Worm (Caenorhabditis elegans) whole organism, late embryonic: ENCODE data around the gene flp-9.

Experiments used
- F13H6.1 ChIP-seq: sonication (generic microtip); optimal IDR thresholded peaks from 2 replicates; lab custom pipeline; 2016; ENCODE audit warnings: missing genetic modification characterization, missing compliant biosample characterization
- K02D7.2 ChIP-seq: sonication (generic microtip); optimal IDR thresholded peaks from 2 replicates; lab custom pipeline; 2017; ENCODE audit warnings: mild to moderate bottlenecking, missing genetic modification characterization, missing compliant biosample characterization
- ama-1 ChIP-seq: fragments of 150-350 bp; optimal IDR thresholded peaks from 2 replicates; lab custom pipeline; 2014
- ceh-14 ChIP-seq: sonication (generic microtip); optimal IDR thresholded peaks from 2 replicates; lab custom pipeline; 2016; ENCODE audit warnings: missing genotype, missing genetic modification characterization, missing compliant biosample characterization
- ceh-30 ChIP-seq: fragments of 150-350 bp; optimal IDR thresholded peaks from 2 replicates; lab custom pipeline; 2014; ENCODE audit warnings: missing biosample characterization, missing genetic modification characterization
- ceh-34 ChIP-seq: sonication (generic microtip); optimal IDR thresholded peaks from 2 replicates; lab custom pipeline; 2016; ENCODE audit warnings: mild to moderate bottlenecking, missing genetic modification characterization, missing compliant biosample characterization
- fkh-10 ChIP-seq: fragments of 150-350 bp; optimal IDR thresholded peaks from 2 replicates; lab custom pipeline; 2014; ENCODE audit warnings: missing biosample characterization, missing genetic modification reagents, missing genetic modification characterization
- pag-3 ChIP-seq: sonication (generic microtip); optimal IDR thresholded peaks from 2 replicates; lab custom pipeline; 2016; ENCODE audit warnings: missing compliant biosample characterization, missing genetic modification characterization, borderline replicate concordance
- pax-1 ChIP-seq: fragments of 150-350 bp; optimal IDR thresholded peaks from 2 replicates; lab custom pipeline; 2014; ENCODE audit warnings: missing biosample characterization, missing genetic modification characterization
- rnt-1 ChIP-seq: sonication (generic microtip); optimal IDR thresholded peaks from 2 replicates; lab custom pipeline; 2016; ENCODE audit warnings: missing genetic modification characterization, missing compliant biosample characterization
- sox-2 ChIP-seq: fragments of 200-800 bp; sonication (Bioruptor generic); IDR thresholded peaks from 2 replicates; pipeline ENCODE4 v1.3.6; 2022; ENCODE audit warnings: missing genetic modification reagents, missing genetic modification characterization, missing compliant biosample characterization
- tbx-2 ChIP-seq: sonication (generic microtip); optimal IDR thresholded peaks from 2 replicates; lab custom pipeline; 2016; ENCODE audit warnings: missing genetic modification characterization, missing compliant biosample characterization

DNA sequence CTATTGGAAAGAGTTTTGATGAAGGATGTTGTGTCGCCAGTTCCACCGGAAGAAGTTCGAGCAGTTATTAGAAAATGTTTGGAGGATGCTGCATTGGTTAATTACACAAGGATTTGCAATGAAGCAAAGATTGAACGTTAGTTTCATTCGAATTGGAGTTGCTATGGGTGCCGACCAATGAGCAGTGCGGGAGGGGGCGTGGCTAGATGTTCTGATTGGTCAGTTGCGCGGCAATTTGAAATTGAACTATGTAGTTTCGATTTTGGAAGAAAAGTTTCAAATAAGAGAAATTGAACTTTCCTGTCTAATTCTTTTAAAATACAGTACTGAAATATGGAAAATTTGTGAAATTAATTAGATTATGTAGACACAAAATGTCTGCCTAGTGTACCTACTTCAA, 25.8 kb upstream of the flp-9 start:
- TF ChIP-seq rnt-1 (tag; lab: Kevin White, UChicago) (no peak), ama-1 (no peak), tbx-2 (no peak), K02D7.2 (tag; lab: Kevin White, UChicago) (no peak), ceh-34 (no peak), pag-3 (tag; lab: Kevin White, UChicago) (no peak), F13H6.1 (no peak), sox-2 (GFP tag; lab: Robert Waterston, UW) (no peak), fkh-10 (GFP tag; lab: Kevin White, UChicago) (no peak), ceh-30 (no peak), pax-1 (tag; lab: Kevin White, UChicago) (no peak), ceh-14 (no peak)
